1 fruit fly cellular context compared by ENCODE assay signal in genomic region chr2L:9569588-9570434, dm6.
TF ChIP-seq lines count a peak whose summit lies in the region.

No protein-coding gene starts in this region.

TF ChIP-seq in whole organism, embryonic, 481 proteins besides CTCF, POLR2A, EP300 and RAD21 (continued from another document):
- TF ChIP-seq CG9932 (GFP tag; IDR thresholded peaks at IDR 0.05; lab: Robert Waterston, UW) (peak; percentile 89), twi (tag; optimal IDR thresholded peaks at IDR 0.05; lab: Kevin White, UChicago) (peak; percentile 92), CG4707 (GFP tag; optimal IDR thresholded peaks at IDR 0.05; lab: Kevin White, UChicago) (peak; percentile 85), mam (GFP tag; optimal IDR thresholded peaks at IDR 0.05; lab: Kevin White, UChicago) (peak; percentile 83), Dip2 (GFP tag; IDR thresholded peaks at IDR 0.05; lab: Robert Waterston, UW) (peak; percentile 35; the same call in 1 of the 2 replicates), Meics (GFP tag; optimal IDR thresholded peaks at IDR 0.05; lab: Kevin White, UChicago) (peak; percentile 98), CG4730 (GFP tag; IDR thresholded peaks at IDR 0.05; lab: Robert Waterston, UW) (peak; percentile 74), CG2116 (GFP tag; optimal IDR thresholded peaks at IDR 0.05; lab: Kevin White, UChicago) (peak; percentile 81), odd (GFP tag; optimal IDR thresholded peaks at IDR 0.05; lab: Kevin White, UChicago) (peak; percentile 98), rib (GFP tag; IDR thresholded peaks at IDR 0.05; lab: Robert Waterston, UW) (0 out of 2 replicates have a peak, but pooled peaks have one; percentile 78), grn (GFP tag; optimal IDR thresholded peaks at IDR 0.05; lab: Kevin White, UChicago) (peak; percentile 64), bcd (GFP tag; optimal IDR thresholded peaks at IDR 0.05; lab: Kevin White, UChicago) (peak; percentile 98), slbo (GFP tag; IDR thresholded peaks at IDR 0.05; lab: Robert Waterston, UW) (peak; percentile 90), Dfd (GFP tag; optimal IDR thresholded peaks at IDR 0.05; lab: Kevin White, UChicago) (peak in 1 of 2 experiments; percentile 89), CG12104 (GFP tag; optimal IDR thresholded peaks at IDR 0.05; lab: Kevin White, UChicago) (peak; percentile 97), emc (GFP tag; optimal IDR thresholded peaks at IDR 0.05; lab: Kevin White, UChicago) (peak; percentile 32), CG7987 (GFP tag; optimal IDR thresholded peaks at IDR 0.05; lab: Kevin White, UChicago) (peak; percentile 77), CG32532 (GFP tag; IDR thresholded peaks at IDR 0.05; lab: Robert Waterston, UW) (peak; percentile 94), CG3995 (GFP tag; optimal IDR thresholded peaks at IDR 0.05; lab: Kevin White, UChicago) (peak; percentile 69), hb (GFP tag; IDR thresholded peaks at IDR 0.05; lab: Robert Waterston, UW; ENCODE audit: partially characterized antibody) (peak; percentile 49; the same call in 1 of the 3 replicates), Med (GFP tag; lab: Kevin White, UChicago) (peak; percentile 96), CG17568 (GFP tag; optimal IDR thresholded peaks at IDR 0.05; lab: Kevin White, UChicago) (peak; percentile 92), Gug (GFP tag; IDR thresholded peaks at IDR 0.05; lab: Robert Waterston, UW) (peak; percentile 77; the same call in 3 of the 4 replicates), Hsf (GFP tag; optimal IDR thresholded peaks at IDR 0.05; lab: Kevin White, UChicago) (peak; percentile 90), CG12769 (tag; optimal IDR thresholded peaks at IDR 0.05; lab: Kevin White, UChicago) (peak; percentile 57), eyg (GFP tag; optimal IDR thresholded peaks at IDR 0.05; lab: Kevin White, UChicago) (peak; percentile 67), CG10147 (GFP tag; optimal IDR thresholded peaks at IDR 0.05; lab: Kevin White, UChicago) (peak; percentile 97), NK7.1 (GFP tag; optimal IDR thresholded peaks at IDR 0.05; lab: Kevin White, UChicago) (peak; percentile 67), CG10979 (tag; optimal IDR thresholded peaks at IDR 0.05; lab: Kevin White, UChicago) (peak; percentile 96), Bgb (GFP tag; IDR thresholded peaks at IDR 0.05; lab: Robert Waterston, UW; ENCODE audit: partially characterized antibody) (no peak; the same call in 1 of the 2 replicates), CG15479 (GFP tag; optimal IDR thresholded peaks at IDR 0.05; lab: Kevin White, UChicago) (peak; percentile 91), CG12659 (GFP tag; optimal IDR thresholded peaks at IDR 0.05; lab: Kevin White, UChicago) (peak; percentile 98), crp (GFP tag; optimal IDR thresholded peaks at IDR 0.05; lab: Kevin White, UChicago) (peak; percentile 9 to 64), wek (GFP tag; optimal IDR thresholded peaks at IDR 0.05; lab: Kevin White, UChicago) (peak; percentile 66), Adf1 (GFP tag; IDR thresholded peaks at IDR 0.05; lab: Robert Waterston, UW) (peak; percentile 45; the same call in 1 of the 2 replicates), CG11723 (GFP tag; optimal IDR thresholded peaks at IDR 0.05; lab: Kevin White, UChicago) (peak; percentile 93), peb (GFP tag; IDR thresholded peaks at IDR 0.05; lab: Robert Waterston, UW) (peak; percentile 78), eve (GFP tag; optimal IDR thresholded peaks at IDR 0.05; lab: Kevin White, UChicago) (peak in 1 of 2 experiments; percentile 24), CG5180 (GFP tag; optimal IDR thresholded peaks at IDR 0.05; lab: Kevin White, UChicago) (peak; percentile 89), Stat92E (GFP tag; optimal IDR thresholded peaks at IDR 0.05; lab: Kevin White, UChicago) (peak in 1 of 3 experiments; percentile 84), CG12071 (GFP tag; optimal IDR thresholded peaks at IDR 0.05; lab: Kevin White, UChicago) (peak; percentile 82), klu (GFP tag; IDR thresholded peaks at IDR 0.05; lab: Robert Waterston, UW) (peak; percentile 86), gsb (GFP tag; IDR thresholded peaks at IDR 0.05; lab: Robert Waterston, UW) (peak; percentile 91), cg (GFP tag; optimal IDR thresholded peaks at IDR 0.05; lab: Kevin White, UChicago) (no peak)
TF ChIP-seq in whole organism, embryonic: peak in this region for 429.
